Fruit fly (Drosophila melanogaster) whole organism, wandering third instar larva: ENCODE measurements around the gene dao.
A peak's percentile ranks its signal among the peaks of the same experiment; 100 is the strongest.

Source experiments
- Dif ChIP-seq: fragments of 200-275, 200-300 bp; sonication (Bioruptor generic); optimal IDR thresholded peaks from 2 replicates; lab custom pipeline; 2018; ENCODE audit warnings: missing biosample characterization, missing genetic modification characterization; ENCODE audit not compliant: partially characterized antibody
- GATAd ChIP-seq: sonication (Bioruptor generic); optimal IDR thresholded peaks from 2 replicates; lab custom pipeline; 2016; ENCODE audit warnings: missing biosample characterization, missing genetic modification characterization
- Hnf4 ChIP-seq: fragments of 200-800 bp; sonication (Bioruptor generic); optimal IDR thresholded peaks from 2 replicates; lab custom pipeline; 2016; ENCODE audit warnings: missing biosample characterization, mild to moderate bottlenecking, missing genetic modification characterization
- Jra ChIP-seq: sonication (Bioruptor generic); optimal IDR thresholded peaks from 2 replicates; lab custom pipeline; 2016; ENCODE audit warnings: missing biosample characterization, missing genetic modification characterization
- Myc ChIP-seq: fragments of >200 bp; optimal IDR thresholded peaks from 2 replicates; lab custom pipeline; 2017
- Vsx2 ChIP-seq: fragments of 200-300, 225-300 bp; sonication (Bioruptor generic); optimal IDR thresholded peaks from 2 replicates; lab custom pipeline; 2018; ENCODE audit warnings: missing biosample characterization, missing genetic modification characterization; ENCODE audit not compliant: partially characterized antibody
- br ChIP-seq: fragments of 200-800 bp; sonication (Bioruptor generic); optimal IDR thresholded peaks from 2 replicates; lab custom pipeline; 2016; ENCODE audit warnings: missing biosample characterization, missing genetic modification characterization
- dl ChIP-seq, 2 experiments: fragments of 175-275, 200-275 bp in 1 of 2; fragments of 200-275 bp in 1 of 2; sonication (Bioruptor generic); optimal IDR thresholded peaks; lab custom pipeline; 2018; ENCODE audit warnings: mild to moderate bottlenecking in 2 of 2, missing biosample characterization in 2 of 2, missing genetic modification characterization in 2 of 2, moderate library complexity in 2 of 2; ENCODE audit not compliant: partially characterized antibody in 2 of 2, insufficient read depth in 1 of 2
- foxo ChIP-seq, 2 experiments: fragments of 200-800 bp; sonication (Bioruptor generic); optimal IDR thresholded peaks; 2 replicates in 1 of 2; 3 replicates in 1 of 2; lab custom pipeline; 2016 to 2017; ENCODE audit warnings: missing biosample characterization in 2 of 2, missing genetic modification characterization in 2 of 2
- lola ChIP-seq: fragments of >200 bp; optimal IDR thresholded peaks from 2 replicates; lab custom pipeline; 2017; ENCODE audit warnings: missing biosample characterization, missing genetic modification characterization
- psq ChIP-seq: fragments of 200-800 bp; sonication (Bioruptor generic); optimal IDR thresholded peaks from 3 replicates; lab custom pipeline; 2017; ENCODE audit warnings: missing biosample characterization, mild to moderate bottlenecking, missing genetic modification characterization, moderate library complexity
- sv ChIP-seq: fragments of 200-800 bp; sonication (Bioruptor generic); optimal IDR thresholded peaks from 3 replicates; lab custom pipeline; 2016; ENCODE audit warnings: missing biosample characterization, missing genetic modification characterization
- usp ChIP-seq: fragments of >200 bp; optimal IDR thresholded peaks from 2 replicates; lab custom pipeline; 2017; ENCODE audit warnings: missing biosample characterization, missing genetic modification characterization

DNA sequence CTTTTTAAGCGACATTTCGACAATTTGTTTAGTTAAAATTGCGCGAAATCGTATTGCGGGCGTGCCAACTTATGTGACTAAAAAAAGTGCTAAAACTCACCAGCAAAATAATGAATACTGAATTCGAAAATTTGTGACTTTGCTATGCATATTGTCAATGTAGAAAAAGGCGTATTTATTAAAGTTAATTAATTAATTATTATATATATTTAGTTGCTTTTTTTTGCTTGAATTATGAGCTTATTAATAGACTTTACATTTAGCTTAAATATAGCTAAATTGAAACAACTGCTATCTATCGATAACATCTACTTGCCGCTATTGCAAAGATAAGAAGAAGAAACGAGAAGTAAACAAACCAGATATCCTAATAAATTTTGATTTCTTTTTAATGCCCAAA, 7.6 kb downstream of the dao start, which contains the start of the genes PolD3 and Uxt:
- TF ChIP-seq dl (GFP tag; optimal IDR thresholded peaks at IDR 0.05; lab: Kevin White, UChicago; ENCODE audit: insufficient read depth in 1 of 2, partially characterized antibody in 2 of 2) (no peak), Myc (lab: Kevin White, UChicago) (peak; percentile 56), Dif (GFP tag; lab: Kevin White, UChicago) (no peak), sv (GFP tag; lab: Kevin White, UChicago) (no peak), psq (GFP tag; lab: Kevin White, UChicago) (no peak), Jra (GFP tag; lab: Kevin White, UChicago) (no peak), br (GFP tag; lab: Kevin White, UChicago) (no peak), Hnf4 (GFP tag; lab: Kevin White, UChicago) (no peak), Vsx2 (GFP tag; lab: Kevin White, UChicago) (no peak), foxo (GFP tag; optimal IDR thresholded peaks at IDR 0.05; lab: Kevin White, UChicago) (no peak), usp (no peak), GATAd (GFP tag; lab: Kevin White, UChicago) (no peak), lola (GFP tag; lab: Kevin White, UChicago) (no peak)
